Fruit fly (Drosophila melanogaster): ENCODE results near the gene CG17600.
A peak's percentile ranks its signal among the peaks of the same experiment; 100 is the strongest.

Gene CG17600

dm6 chrX:22529664-22530321, 14.8 kb downstream of the CG17600 start, which contains the start of gene S6kII (continued):
- TF ChIP-seq Aef1 (GFP tag; IDR thresholded peaks at IDR 0.05) (no peak), CG17385 (GFP tag; optimal IDR thresholded peaks at IDR 0.05) (no peak), CG9876 (GFP tag; optimal IDR thresholded peaks at IDR 0.05) (no peak), pan (optimal IDR thresholded peaks at IDR 0.05) (no peak), pan (GFP tag; optimal IDR thresholded peaks at IDR 0.05 in 1 of 2, IDR thresholded peaks at IDR 0.05 in 1 of 2) (no peak), trh (GFP tag; optimal IDR thresholded peaks at IDR 0.05) (no peak), dmrt99B (tag; optimal IDR thresholded peaks at IDR 0.05) (no peak), jumu (GFP tag; optimal IDR thresholded peaks at IDR 0.05) (no peak), CG6791 (GFP tag; IDR thresholded peaks at IDR 0.05; ENCODE audit: partially characterized antibody) (peak; percentile 84), ap (GFP tag; IDR thresholded peaks at IDR 0.05) (no peak), CG13287 (GFP tag; IDR thresholded peaks at IDR 0.05; ENCODE audit: partially characterized antibody) (peak; percentile 90), Hey (tag; optimal IDR thresholded peaks at IDR 0.05) (no peak), CG8290 (GFP tag; optimal IDR thresholded peaks at IDR 0.05) (peak; percentile 2), CG8290 (tag; optimal IDR thresholded peaks at IDR 0.05) (no peak), ftz-f1 (GFP tag; optimal IDR thresholded peaks at IDR 0.05) (no peak), CG12071 (GFP tag; optimal IDR thresholded peaks at IDR 0.05) (no peak), CG18476 (GFP tag; optimal IDR thresholded peaks at IDR 0.05) (no peak), slp2 (GFP tag; optimal IDR thresholded peaks at IDR 0.05) (no peak), Neu2 (GFP tag; optimal IDR thresholded peaks at IDR 0.05; ENCODE audit: borderline replicate concordance) (no peak), chif (GFP tag; optimal IDR thresholded peaks at IDR 0.05) (no peak), amos (GFP tag; IDR thresholded peaks at IDR 0.05; ENCODE audit: partially characterized antibody) (peak; percentile 88), Scr (GFP tag; IDR thresholded peaks at IDR 0.05; ENCODE audit: partially characterized antibody) (peak; percentile 88), Rx (GFP tag; IDR thresholded peaks at IDR 0.05) (no peak), ewg (GFP tag; optimal IDR thresholded peaks at IDR 0.05) (no peak), CG11247 (GFP tag; IDR thresholded peaks at IDR 0.05) (no peak), Optix (GFP tag; IDR thresholded peaks at IDR 0.05) (no peak), Xrp1 (GFP tag; IDR thresholded peaks at IDR 0.05) (no peak), CG31365 (tag; optimal IDR thresholded peaks at IDR 0.05) (no peak), CG1832 (GFP tag; optimal IDR thresholded peaks at IDR 0.05) (no peak), CG12769 (tag; optimal IDR thresholded peaks at IDR 0.05) (no peak), Awh (GFP tag; IDR thresholded peaks at IDR 0.05) (no peak), CG12104 (GFP tag; optimal IDR thresholded peaks at IDR 0.05) (no peak), B-H1 (GFP tag; IDR thresholded peaks at IDR 0.05) (no peak), E2f2 (GFP tag; IDR thresholded peaks at IDR 0.05) (0 out of 2 replicates have a peak, but pooled peaks have one; percentile 16), CG15696 (tag; optimal IDR thresholded peaks at IDR 0.05) (no peak), wor (GFP tag; IDR thresholded peaks at IDR 0.05) (no peak), cg (GFP tag; optimal IDR thresholded peaks at IDR 0.05) (no peak), Lpt (GFP tag; optimal IDR thresholded peaks at IDR 0.05) (no peak), onecut (GFP tag; IDR thresholded peaks at IDR 0.05) (peak; percentile 32; the same call in 1 of the 2 replicates), CG16813 (GFP tag; IDR thresholded peaks at IDR 0.05; ENCODE audit: partially characterized antibody) (peak; percentile 81), Nf-YB (GFP tag; optimal IDR thresholded peaks at IDR 0.05) (no peak), CG31388 (GFP tag; optimal IDR thresholded peaks at IDR 0.05) (no peak), mld (GFP tag; IDR thresholded peaks at IDR 0.05; ENCODE audit: partially characterized antibody) (peak; percentile 73), CG8924 (tag; optimal IDR thresholded peaks at IDR 0.05) (no peak), CG1602 (GFP tag; optimal IDR thresholded peaks at IDR 0.05) (no peak), CrebB (tag; optimal IDR thresholded peaks at IDR 0.05) (no peak), NK7.1 (GFP tag; optimal IDR thresholded peaks at IDR 0.05) (no peak), p53 (GFP tag; optimal IDR thresholded peaks at IDR 0.05) (no peak), CkIIα-i1 (GFP tag; IDR thresholded peaks at IDR 0.05) (no peak), CG2116 (GFP tag; optimal IDR thresholded peaks at IDR 0.05) (peak; percentile 89)

Data from whole organism, embryonic.